Worm (Caenorhabditis elegans): Measurements from ENCODE around the gene str-260.

str-260 gene

ce11 chrV:3526882-3527281 lies at the start of gene str-260:
TSS of gene str-260 (plus strand) at chrV:3527182.
- TF ChIP-seq unc-62 (GFP tag; optimal IDR thresholded peaks at IDR 0.05) (no peak), nhr-28 (tag; optimal IDR thresholded peaks at IDR 0.05) (no peak), unc-39 (tag; optimal IDR thresholded peaks at IDR 0.05) (no peak), elt-1 (tag; optimal IDR thresholded peaks at IDR 0.05; ENCODE audit: borderline replicate concordance, insufficient read depth) (no peak), nhr-2 (tag; optimal IDR thresholded peaks at IDR 0.05) (no peak), mls-2 (tag; optimal IDR thresholded peaks at IDR 0.05) (no peak), drap-1 (GFP tag; optimal IDR thresholded peaks at IDR 0.05) (no peak), lin-32 (GFP tag; optimal IDR thresholded peaks at IDR 0.05) (no peak), ceh-83 (GFP tag; optimal IDR thresholded peaks at IDR 0.05) (no peak), nhr-12 (tag; optimal IDR thresholded peaks at IDR 0.05) (no peak), bed-3 (GFP tag; optimal IDR thresholded peaks at IDR 0.05) (no peak), flh-1 (GFP tag; optimal IDR thresholded peaks at IDR 0.05) (no peak), snpc-4 (tag; optimal IDR thresholded peaks at IDR 0.05) (no peak), hlh-1 (tag; optimal IDR thresholded peaks at IDR 0.05) (no peak), lin-13 (tag; optimal IDR thresholded peaks at IDR 0.05) (no peak)

DNA sequence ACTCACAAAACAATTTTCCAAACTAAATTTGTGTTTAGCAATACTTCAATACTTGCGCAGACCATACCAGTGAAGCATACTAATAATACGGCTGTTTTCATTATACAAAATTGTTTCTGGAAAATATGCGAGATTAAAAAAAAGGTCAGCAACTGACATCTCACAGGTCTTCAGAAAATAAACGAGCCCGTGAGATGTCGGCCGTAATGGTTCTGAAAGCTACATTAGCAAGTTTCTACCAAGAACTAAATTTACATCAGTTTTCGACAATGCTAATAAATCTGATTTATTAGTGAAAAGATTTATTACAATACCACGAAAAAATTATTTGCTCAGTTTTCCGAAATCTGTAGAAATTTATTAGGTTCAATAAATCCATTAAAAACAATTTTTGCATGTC lies 49.5 kb upstream of the str-260 start, which contains the start of gene srbc-31:
Gene srbc-31, minus strand, starts transcription at position 101 of the 400 bp plus-strand sequence.
- TF ChIP-seq pha-4 (tag; optimal IDR thresholded peaks at IDR 0.05) (no peak), ceh-43 (GFP tag; optimal IDR thresholded peaks at IDR 0.05) (no peak), snpc-4 (tag; optimal IDR thresholded peaks at IDR 0.05) (no peak), sptf-1 (tag; optimal IDR thresholded peaks at IDR 0.05) (no peak), flh-1 (GFP tag; optimal IDR thresholded peaks at IDR 0.05) (no peak), nhr-76 (tag; optimal IDR thresholded peaks at IDR 0.05) (no peak), nhr-28 (tag; optimal IDR thresholded peaks at IDR 0.05) (no peak), elt-1 (tag; optimal IDR thresholded peaks at IDR 0.05; ENCODE audit: borderline replicate concordance, insufficient read depth) (no peak), mep-1 (tag; optimal IDR thresholded peaks at IDR 0.05) (no peak), mls-2 (tag; optimal IDR thresholded peaks at IDR 0.05) (no peak), nhr-237 (tag; optimal IDR thresholded peaks at IDR 0.05) (no peak), drap-1 (GFP tag; optimal IDR thresholded peaks at IDR 0.05) (no peak)

DNA sequence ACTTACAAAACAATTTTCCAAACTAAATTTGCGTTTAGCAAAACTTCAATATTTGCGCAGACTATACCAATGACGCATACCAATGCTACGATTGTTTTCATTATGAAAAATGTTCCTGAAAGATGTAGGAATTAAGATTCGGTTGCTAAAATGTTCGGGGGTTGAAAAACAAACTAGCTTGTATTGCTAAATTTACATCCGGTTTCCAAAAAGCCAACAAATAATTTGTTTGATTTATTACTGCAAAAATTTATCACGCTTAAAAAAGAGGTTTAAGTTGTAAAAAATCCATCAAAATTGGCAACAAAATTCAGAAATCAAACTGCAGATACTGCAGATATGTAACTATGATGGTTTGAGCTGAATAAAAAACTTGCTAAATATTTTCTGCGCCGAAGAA lies 46.6 kb upstream of the str-260 start, which contains the start of gene srbc-30:
Gene srbc-30, minus strand, starts transcription at position 101 of the 400 bp plus-strand sequence.
- TF ChIP-seq sptf-1 (tag; optimal IDR thresholded peaks at IDR 0.05) (no peak), mep-1 (tag; optimal IDR thresholded peaks at IDR 0.05) (no peak), ham-2 (GFP tag; optimal IDR thresholded peaks at IDR 0.05) (no peak), snpc-4 (tag; optimal IDR thresholded peaks at IDR 0.05) (no peak), drap-1 (GFP tag; optimal IDR thresholded peaks at IDR 0.05) (no peak)

ce11 chrV:3482550-3483002 lies 44.4 kb upstream of the str-260 start, which contains the start of gene lys-7:
TSS of gene lys-7 (minus strand) at chrV:3482600.
- TF ChIP-seq sptf-1 (tag; optimal IDR thresholded peaks at IDR 0.05), result no peak
- no peak for TF ChIP-seq ham-2 (GFP tag; optimal IDR thresholded peaks at IDR 0.05)
- no peak for TF ChIP-seq nhr-237 (tag; optimal IDR thresholded peaks at IDR 0.05)
- TF ChIP-seq unc-39 (tag; optimal IDR thresholded peaks at IDR 0.05), result no peak
- no peak for TF ChIP-seq zip-8 (tag; optimal IDR thresholded peaks at IDR 0.05)
- no peak for TF ChIP-seq pha-4 (tag; optimal IDR thresholded peaks at IDR 0.05)

DNA sequence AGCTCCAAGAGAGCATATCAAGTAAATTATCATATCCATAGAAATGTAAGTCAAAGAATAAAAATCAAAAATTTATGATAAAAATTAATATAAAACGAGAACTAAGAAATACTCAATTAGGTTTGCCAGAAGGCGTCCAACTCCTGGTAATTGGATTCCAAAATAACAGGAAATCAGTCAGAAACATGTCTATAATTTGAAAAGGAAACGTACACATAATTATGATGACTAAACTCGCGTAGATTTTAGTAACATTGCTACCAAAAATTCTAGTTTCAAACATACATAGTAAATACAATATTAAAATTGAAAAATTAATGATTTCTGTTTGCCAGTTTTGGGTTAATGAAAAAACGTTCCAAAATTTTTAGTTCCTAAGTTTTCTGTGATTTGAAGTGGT lies 42.3 kb upstream of the str-260 start, which contains the start of gene srbc-33:
Gene srbc-33, minus strand, starts transcription at position 101 of the 400 bp plus-strand sequence.
- TF ChIP-seq blmp-1 (tag; optimal IDR thresholded peaks at IDR 0.05) (no peak), nhr-237 (tag; optimal IDR thresholded peaks at IDR 0.05) (no peak), tbx-8 (GFP tag; optimal IDR thresholded peaks at IDR 0.05) (no peak), ceh-43 (GFP tag; optimal IDR thresholded peaks at IDR 0.05) (no peak), nhr-28 (tag; optimal IDR thresholded peaks at IDR 0.05) (no peak), hlh-1 (tag; optimal IDR thresholded peaks at IDR 0.05) (no peak), elt-1 (tag; optimal IDR thresholded peaks at IDR 0.05; ENCODE audit: borderline replicate concordance, insufficient read depth) (no peak), ham-2 (GFP tag; optimal IDR thresholded peaks at IDR 0.05) (no peak), mls-2 (tag; optimal IDR thresholded peaks at IDR 0.05) (no peak), ceh-39 (tag; optimal IDR thresholded peaks at IDR 0.05) (no peak), bed-3 (GFP tag; optimal IDR thresholded peaks at IDR 0.05) (no peak), nhr-76 (tag; optimal IDR thresholded peaks at IDR 0.05) (no peak), elt-3 (tag; optimal IDR thresholded peaks at IDR 0.05) (no peak), flh-1 (GFP tag; optimal IDR thresholded peaks at IDR 0.05) (no peak), sem-2 (GFP tag; optimal IDR thresholded peaks at IDR 0.05) (no peak), lsy-2 (tag; optimal IDR thresholded peaks at IDR 0.05) (no peak), mep-1 (tag; optimal IDR thresholded peaks at IDR 0.05) (no peak)

Measured in whole organism, mixed stage, embryonic.